Worm (Caenorhabditis elegans) whole organism, L4 larva: ENCODE data around the gene T08B1.1.

Experiments used
- D1046.2 ChIP-seq: fragments of 200-800 bp; sonication (Bioruptor generic); IDR thresholded peaks from 2 replicates; pipeline ENCODE4 v1.3.6; 2022; ENCODE audit warnings: missing genetic modification characterization, missing compliant biosample characterization
- F10B5.3 ChIP-seq: sonication (generic microtip); optimal IDR thresholded peaks from 2 replicates; lab custom pipeline; 2016; ENCODE audit warnings: mild to moderate bottlenecking, missing genetic modification characterization, missing compliant biosample characterization
- F37D6.2 ChIP-seq: sonication (generic microtip); optimal IDR thresholded peaks from 2 replicates; lab custom pipeline; 2016; ENCODE audit warnings: mild to moderate bottlenecking, missing genetic modification characterization, missing compliant biosample characterization
- F44E2.7 ChIP-seq: fragments of 200-800 bp; sonication (Bioruptor generic); IDR thresholded peaks from 2 replicates; pipeline ENCODE4 v2.1.2; 2022; ENCODE audit warnings: missing genetic modification characterization, missing compliant biosample characterization
- R02D3.7 ChIP-seq: fragments of 150-350 bp; sonication (generic microtip); optimal IDR thresholded peaks from 3 replicates; lab custom pipeline; 2014; ENCODE audit warnings: missing biosample characterization, missing genetic modification characterization
- Y105C5A.15 ChIP-seq: fragments of 200-800 bp; sonication (Bioruptor generic); IDR thresholded peaks from 2 replicates; pipeline ENCODE4 v1.3.6; 2022; ENCODE audit warnings: missing genetic modification characterization, missing compliant biosample characterization
- Y48G9A.11 ChIP-seq: fragments of 200-800 bp; sonication (Bioruptor generic); IDR thresholded peaks from 2 replicates; pipeline ENCODE4 v1.3.6; 2022; ENCODE audit warnings: missing genetic modification reagents, missing genetic modification characterization, missing compliant biosample characterization
- ZK546.5 ChIP-seq, 2 experiments: sonication (generic microtip); optimal IDR thresholded peaks; 2 replicates each; lab custom pipeline; 2017; ENCODE audit warnings: missing biosample characterization in 2 of 2, missing genetic modification characterization in 2 of 2
- aha-1 ChIP-seq: fragments of 150-350 bp; peaks from one replicate; lab custom pipeline; 2014; ENCODE audit warnings: missing biosample characterization, missing genetic modification characterization
- arid-1 ChIP-seq: fragments of 200-800 bp; sonication (Bioruptor generic); conservative IDR thresholded peaks from 2 replicates; pipeline ENCODE4 v1.3.6; 2022; ENCODE audit warnings: missing genetic modification reagents, missing genetic modification characterization, missing compliant biosample characterization
- ceh-28 ChIP-seq: fragments of 150-350 bp; optimal IDR thresholded peaks from 2 replicates; lab custom pipeline; 2014; ENCODE audit warnings: missing biosample characterization, missing genetic modification reagents, missing genetic modification characterization
- ceh-32 ChIP-seq: sonication (generic microtip); optimal IDR thresholded peaks from 2 replicates; lab custom pipeline; 2016; ENCODE audit warnings: mild to moderate bottlenecking, missing genetic modification characterization, missing compliant biosample characterization; ENCODE audit not compliant: poor library complexity
- ceh-82 ChIP-seq: sonication (generic microtip); optimal IDR thresholded peaks from 2 replicates; lab custom pipeline; 2017; ENCODE audit warnings: missing biosample characterization, missing genetic modification characterization
- ctbp-1 ChIP-seq: fragments of 200-800 bp; sonication (Bioruptor generic); IDR thresholded peaks from 2 replicates; pipeline ENCODE4 v1.3.6; 2022; ENCODE audit warnings: missing genetic modification reagents, missing genetic modification characterization, missing compliant biosample characterization
- daf-12 ChIP-seq: fragments of 150-350 bp; optimal IDR thresholded peaks from 2 replicates; lab custom pipeline; 2014; ENCODE audit warnings: missing biosample characterization, missing genetic modification reagents, missing genetic modification characterization
- daf-16 ChIP-seq, 3 experiments: sonication (generic microtip); optimal IDR thresholded peaks; 2 replicates each; lab custom pipeline; 2016 to 2017; ENCODE audit warnings: missing genetic modification characterization in 3 of 3, missing genetic modification reagents in 3 of 3, mild to moderate bottlenecking in 2 of 3, missing compliant biosample characterization in 2 of 3, missing biosample characterization in 1 of 3, moderate library complexity in 1 of 3
- dve-1 ChIP-seq: sonication (generic microtip); optimal IDR thresholded peaks from 2 replicates; lab custom pipeline; 2017; ENCODE audit warnings: antibody characterized with exemption, mild to moderate bottlenecking, missing genetic modification characterization, missing compliant biosample characterization; ENCODE audit not compliant: insufficient read depth
- egl-43 ChIP-seq: fragments of 200-800 bp; sonication (Bioruptor generic); IDR thresholded peaks from 2 replicates; pipeline ENCODE4 v1.3.6; 2022; ENCODE audit warnings: missing genetic modification reagents, missing genetic modification characterization, missing compliant biosample characterization
- gei-8 ChIP-seq: fragments of 200-800 bp; sonication (Bioruptor generic); optimal IDR thresholded peaks from 2 replicates; lab custom pipeline; 2018; ENCODE audit warnings: mild to moderate bottlenecking, missing genetic modification characterization, missing compliant biosample characterization
- hmg-1.1 ChIP-seq: fragments of 200-800 bp; sonication (Bioruptor generic); IDR thresholded peaks from 2 replicates; pipeline ENCODE4 v1.3.6; 2022; ENCODE audit warnings: missing genetic modification reagents, missing genetic modification characterization, missing compliant biosample characterization
- jun-1 ChIP-seq: fragments of 150-350 bp; optimal IDR thresholded peaks from 2 replicates; lab custom pipeline; 2014; ENCODE audit warnings: missing biosample characterization, missing genetic modification reagents, missing genetic modification characterization
- lim-7 ChIP-seq: fragments of 200-800 bp; sonication (Bioruptor generic); IDR thresholded peaks from 2 replicates; pipeline ENCODE4 v1.3.6; 2022; ENCODE audit warnings: missing genetic modification characterization, missing compliant biosample characterization
- madf-9 ChIP-seq: fragments of 200-800 bp; sonication (Bioruptor generic); conservative IDR thresholded peaks from 2 replicates; pipeline ENCODE4 v1.3.6; 2022; ENCODE audit warnings: missing genetic modification reagents, missing genetic modification characterization, missing compliant biosample characterization
- mdl-1 ChIP-seq, 2 experiments: fragments of 150-350 bp in 1 of 2; sonication (generic microtip) in 1 of 2; optimal IDR thresholded peaks; 2 replicates each; lab custom pipeline; 2014 to 2017; ENCODE audit warnings: missing biosample characterization in 2 of 2, missing genetic modification characterization in 2 of 2
- mes-2 ChIP-seq: sonication (generic microtip); optimal IDR thresholded peaks from 2 replicates; lab custom pipeline; 2016; ENCODE audit warnings: missing genotype, mild to moderate bottlenecking, missing genetic modification characterization, missing compliant biosample characterization; ENCODE audit not compliant: poor library complexity, severe bottlenecking
- nhr-28 ChIP-seq: fragments of 150-350 bp; optimal IDR thresholded peaks from 2 replicates; lab custom pipeline; 2014; ENCODE audit warnings: missing biosample characterization, missing genetic modification characterization
- nhr-41 ChIP-seq: fragments of 200-800 bp; sonication (Bioruptor generic); IDR thresholded peaks from 2 replicates; pipeline ENCODE4 v1.3.6; 2022; ENCODE audit warnings: missing genetic modification reagents, missing genetic modification characterization, missing compliant biosample characterization
- pqm-1 ChIP-seq: sonication (generic microtip); optimal IDR thresholded peaks from 2 replicates; lab custom pipeline; 2017; ENCODE audit warnings: missing biosample characterization, missing genetic modification characterization
- set-16 ChIP-seq: fragments of 200-800 bp; sonication (Bioruptor generic); IDR thresholded peaks from 2 replicates; pipeline ENCODE4 v1.3.6; 2022; ENCODE audit warnings: missing genetic modification reagents, missing genetic modification characterization, missing compliant biosample characterization
- snpc-4 ChIP-seq: fragments of 150-350 bp; optimal IDR thresholded peaks from 2 replicates; lab custom pipeline; 2014; ENCODE audit warnings: missing biosample characterization, missing genetic modification characterization
- spr-3 ChIP-seq: fragments of 200-800 bp; sonication (Bioruptor generic); optimal IDR thresholded peaks from 2 replicates; lab custom pipeline; 2018; ENCODE audit warnings: mild to moderate bottlenecking, missing genetic modification characterization, missing compliant biosample characterization
- tag-97 ChIP-seq: fragments of 200-800 bp; sonication (Bioruptor generic); IDR thresholded peaks from 2 replicates; pipeline ENCODE4 v1.3.6; 2022; ENCODE audit warnings: missing genetic modification characterization, missing compliant biosample characterization
- tra-1 ChIP-seq: fragments of 200-800 bp; sonication (Bioruptor generic); IDR thresholded peaks from 2 replicates; pipeline ENCODE4 v1.3.6; 2022; ENCODE audit warnings: missing genetic modification reagents, missing genetic modification characterization, missing compliant biosample characterization
- unc-39 ChIP-seq: sonication (generic microtip); optimal IDR thresholded peaks from 2 replicates; lab custom pipeline; 2017; ENCODE audit warnings: missing biosample characterization, missing genetic modification characterization
- unc-62 ChIP-seq, 3 experiments: fragments of 150-350 bp in 1 of 3; sonication (generic microtip); optimal IDR thresholded peaks in 2 of 3; peaks in 1 of 3; 1 replicate in 1 of 3; 2 replicates in 2 of 3; lab custom pipeline; 2014 to 2017; ENCODE audit warnings: missing biosample characterization in 3 of 3, missing genetic modification characterization in 3 of 3, missing genetic modification reagents in 3 of 3, missing genotype in 1 of 3
- vab-7 ChIP-seq: fragments of 200-800 bp; sonication (Bioruptor generic); IDR thresholded peaks from 2 replicates; pipeline ENCODE4 v1.3.6; 2022; ENCODE audit warnings: missing genetic modification reagents, missing genetic modification characterization, missing compliant biosample characterization
- zag-1 ChIP-seq: fragments of 150-350 bp; optimal IDR thresholded peaks from 2 replicates; lab custom pipeline; 2014; ENCODE audit warnings: missing biosample characterization, missing genetic modification characterization
- zfp-2 ChIP-seq: sonication (generic microtip); optimal IDR thresholded peaks from 2 replicates; lab custom pipeline; 2016; ENCODE audit warnings: mild to moderate bottlenecking, missing genetic modification characterization, missing compliant biosample characterization
- zip-11 ChIP-seq: fragments of 200-800 bp; sonication (Bioruptor generic); IDR thresholded peaks from 2 replicates; pipeline ENCODE4 v1.3.6; 2022; ENCODE audit warnings: missing genetic modification characterization, missing compliant biosample characterization
- zip-2 ChIP-seq: fragments of 150-350 bp; optimal IDR thresholded peaks from 2 replicates; lab custom pipeline; 2014; ENCODE audit warnings: missing biosample characterization, missing genetic modification characterization
- ztf-11 ChIP-seq: fragments of 150-350 bp; optimal IDR thresholded peaks from 2 replicates; lab custom pipeline; 2014; ENCODE audit warnings: missing biosample characterization, missing genetic modification characterization

The T08B1.1 gene

DNA sequence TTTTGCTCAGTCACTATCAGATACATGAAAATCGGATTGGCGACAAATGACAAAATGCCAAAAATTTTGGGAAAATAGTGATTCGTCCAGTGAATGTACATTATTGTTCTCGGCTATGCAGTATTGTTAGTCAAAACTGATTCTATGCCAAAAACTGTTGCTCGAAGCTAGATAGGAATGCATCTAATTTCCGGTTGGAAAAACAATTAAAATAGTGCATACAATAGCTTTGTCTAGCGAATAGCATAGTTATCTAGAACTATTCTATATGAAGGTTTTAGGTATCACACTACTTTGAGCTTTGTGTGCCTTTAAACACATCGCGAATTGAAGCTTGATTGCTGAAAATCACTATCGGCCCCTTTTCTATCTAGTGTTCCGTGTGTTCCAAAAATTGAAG lies 22.0 kb downstream of the T08B1.1 start, which contains the start of gene srj-15:
srj-15 (minus strand) TSS at position 101 of the 400 bp plus-strand sequence.
- TF ChIP-seq gei-8 = no peak
- TF ChIP-seq dve-1 (tag; lab: Kevin White, UChicago) = no peak
- TF ChIP-seq daf-16 (GFP tag; optimal IDR thresholded peaks at IDR 0.05; lab: Kevin White, UChicago) = no peak
- TF ChIP-seq daf-16 (tag; optimal IDR thresholded peaks at IDR 0.05; lab: Kevin White, UChicago) = no peak
- no peak for TF ChIP-seq zip-11 (GFP tag; lab: Robert Waterston, UW)
- TF ChIP-seq jun-1 (tag; lab: Kevin White, UChicago) = no peak
- TF ChIP-seq, all 104 proteins: peak for 0

DNA sequence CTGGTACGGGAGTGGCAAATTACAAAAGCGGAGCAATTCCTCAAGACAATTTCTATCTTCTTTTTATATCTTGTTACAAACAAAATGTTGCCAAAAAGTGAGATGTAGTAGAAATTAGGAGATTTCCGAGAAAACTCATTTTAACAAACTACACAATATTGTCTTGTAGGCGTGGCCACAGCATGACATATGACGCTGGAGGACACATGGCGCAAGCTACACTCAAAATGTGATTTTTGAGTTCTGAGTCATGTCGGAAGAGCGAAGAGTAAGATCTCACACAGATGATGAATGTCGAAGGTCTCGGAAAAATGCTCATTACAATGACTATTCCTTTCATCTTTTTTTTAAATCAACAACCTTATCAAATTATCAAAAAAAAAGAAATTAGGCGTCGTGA lies 25.4 kb downstream of the T08B1.1 start, which contains the start of gene Y40B10B.1:
Y40B10B.1 (minus strand) TSS at position 101 of the 400 bp plus-strand sequence.
- no peak for TF ChIP-seq unc-39 (tag; lab: Kevin White, UChicago)
- TF ChIP-seq unc-62 (GFP tag; optimal IDR thresholded peaks at IDR 0.05 in 1 of 2; lab: Kevin White, UChicago) = peak in 1 of 2 experiments; percentile 21
- TF ChIP-seq unc-62 (tag; optimal IDR thresholded peaks at IDR 0.05; lab: Kevin White, UChicago) = no peak

DNA sequence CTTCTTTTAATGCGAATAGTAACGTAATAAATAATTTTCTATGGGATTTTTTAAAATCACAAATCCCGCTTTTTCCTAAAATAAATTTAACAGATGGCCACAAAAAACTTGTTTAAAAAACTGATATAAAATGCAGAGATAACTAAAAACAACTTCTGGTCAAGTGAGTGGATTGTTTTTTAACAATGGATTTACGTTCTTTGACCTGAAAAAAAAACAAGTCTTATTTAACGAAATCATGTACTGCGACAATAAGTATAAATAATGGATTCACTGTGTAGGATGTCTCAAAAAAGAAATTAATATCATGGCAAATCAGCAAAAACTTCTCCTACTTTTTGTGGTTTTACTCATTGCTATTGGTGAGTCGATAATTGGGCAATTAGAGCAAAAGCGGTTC lies 29.7 kb downstream of the T08B1.1 start, which contains the start of gene fipr-25:
fipr-25 (plus strand) TSS at position 301 of the 400 bp plus-strand sequence.
- no peak for TF ChIP-seq lim-7
- TF ChIP-seq daf-12 (tag; lab: Kevin White, UChicago) = no peak
- no peak for TF ChIP-seq zag-1 (tag; lab: Kevin White, UChicago)
- TF ChIP-seq nhr-41 (GFP tag; lab: Robert Waterston, UW) = no peak
- no peak for TF ChIP-seq mes-2 (tag; lab: Kevin White, UChicago)
- no peak for TF ChIP-seq aha-1

ce11 chrV:1955246-1955645 lies 31.6 kb downstream of the T08B1.1 start:
- TF ChIP-seq zfp-2 = no peak

- TF ChIP-seq zip-2 (no peak), spr-3 (GFP tag; lab: Kevin White, UChicago) (no peak), F44E2.7 (GFP tag; lab: Robert Waterston, UW) (no peak)
- TF ChIP-seq, all 104 proteins: peak for 0
Measured at ce11 chrV:1945875-1946274, 41.0 kb downstream of the T08B1.1 start.

DNA sequence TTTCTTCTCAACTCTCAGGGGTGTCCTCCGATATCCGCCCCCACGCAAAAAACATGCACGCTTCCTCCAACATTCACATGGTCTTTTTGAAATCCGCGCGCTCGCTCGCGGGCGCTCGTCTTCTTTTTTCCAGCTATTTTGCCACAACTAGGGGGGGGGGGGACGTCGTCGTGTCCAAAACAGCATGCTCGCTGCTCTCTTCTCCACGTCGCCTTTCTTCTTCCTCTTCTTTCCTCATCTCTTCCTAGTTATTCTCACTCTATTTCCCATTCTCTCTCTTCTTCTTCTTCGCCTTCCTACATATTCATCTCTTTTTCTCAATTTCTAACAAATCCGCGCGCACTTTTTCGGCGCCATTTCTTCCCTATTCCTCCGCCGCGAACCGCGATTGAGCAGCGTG lies 43.4 kb downstream of the T08B1.1 start:
- TF ChIP-seq Y105C5A.15 (GFP tag; lab: Robert Waterston, UW) = no peak
- TF ChIP-seq ceh-32 (tag; lab: Kevin White, UChicago) = no peak
- no peak for TF ChIP-seq tra-1 (GFP tag; lab: Robert Waterston, UW)
- peak in 1 of 2 experiments; percentile 72 for TF ChIP-seq mdl-1 (tag; optimal IDR thresholded peaks at IDR 0.05; lab: Kevin White, UChicago)
- TF ChIP-seq hmg-1.1 (GFP tag; lab: Robert Waterston, UW) = peak; percentile 52
- TF ChIP-seq unc-62 (GFP tag; optimal IDR thresholded peaks at IDR 0.05 in 1 of 2; lab: Kevin White, UChicago) = peak in 1 of 2 experiments; percentile 11
- no peak for TF ChIP-seq unc-62 (tag; optimal IDR thresholded peaks at IDR 0.05; lab: Kevin White, UChicago)
- no peak for TF ChIP-seq tag-97 (GFP tag; lab: Robert Waterston, UW)
- TF ChIP-seq ceh-28 (tag; lab: Kevin White, UChicago) = no peak
- no peak for TF ChIP-seq gei-8
- TF ChIP-seq F37D6.2 (tag; lab: Kevin White, UChicago) = peak; percentile 50
- no peak for TF ChIP-seq jun-1 (tag; lab: Kevin White, UChicago)
- TF ChIP-seq madf-9 (GFP tag; lab: Robert Waterston, UW) = no peak
- TF ChIP-seq ceh-82 = no peak
- TF ChIP-seq Y48G9A.11 = no peak
- no peak for TF ChIP-seq R02D3.7 (tag; lab: Kevin White, UChicago)
- no peak for TF ChIP-seq snpc-4 (tag; lab: Kevin White, UChicago)
- peak; percentile 46 for TF ChIP-seq aha-1
- TF ChIP-seq set-16 = peak; percentile 78
- no peak for TF ChIP-seq vab-7 (GFP tag; lab: Robert Waterston, UW)
- no peak for TF ChIP-seq D1046.2 (GFP tag; lab: Robert Waterston, UW)
- TF ChIP-seq ztf-11 = no peak
- no peak for TF ChIP-seq arid-1 (GFP tag; lab: Robert Waterston, UW)
- no peak for TF ChIP-seq egl-43
- TF ChIP-seq F10B5.3 (tag; lab: Kevin White, UChicago) = no peak
- no peak for TF ChIP-seq ZK546.5 (tag; optimal IDR thresholded peaks at IDR 0.05; lab: Kevin White, UChicago)
- peak; percentile 78 for TF ChIP-seq ctbp-1
- no peak for TF ChIP-seq nhr-28
- no peak for TF ChIP-seq pqm-1 (tag; lab: Kevin White, UChicago)
